Worm (Caenorhabditis elegans): ENCODE results near the gene srt-13.
"Not testable (repeated sequence)": the region's sequence is repeated elsewhere in the genome, so short reads cannot be mapped to it uniquely, and the experiment has no call there.

The srt-13 gene

DNA sequence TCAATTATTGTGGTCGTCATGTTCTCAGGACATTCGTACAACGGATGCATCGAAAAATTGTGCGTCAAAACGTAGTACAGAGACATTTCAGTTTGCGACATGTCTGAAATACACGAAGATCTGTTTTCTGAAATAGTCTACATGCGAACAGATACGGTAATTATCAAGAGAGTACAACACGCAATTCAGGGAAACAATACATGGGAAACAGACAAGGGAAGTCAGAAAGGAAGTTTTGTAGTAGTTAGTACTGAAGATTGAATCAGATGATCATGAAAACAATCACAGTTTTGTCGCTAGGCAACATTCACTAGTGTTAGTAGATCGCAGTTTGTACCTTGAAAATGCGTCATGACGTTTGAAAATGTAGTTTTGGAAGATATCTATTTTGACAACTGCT, at the start of gene srt-13:
Gene srt-13, minus strand, starts transcription at position 101 of the 400 bp plus-strand sequence.
- TF ChIP-seq D2030.7 (GFP tag; IDR thresholded peaks at IDR 0.05) (no peak), ceh-40 (GFP tag; IDR thresholded peaks at IDR 0.05) (no peak), snpc-4 (GFP tag; optimal IDR thresholded peaks at IDR 0.05) (no peak), snpc-4 (tag; optimal IDR thresholded peaks at IDR 0.05) (no peak), snpc-1.3 (tag; optimal IDR thresholded peaks at IDR 0.05; ENCODE audit: insufficient read depth) (no peak), lin-54 (GFP tag; optimal IDR thresholded peaks at IDR 0.05) (no peak), F52B5.7 (tag; optimal IDR thresholded peaks at IDR 0.05) (no peak), egrh-3 (GFP tag; IDR thresholded peaks at IDR 0.05) (no peak), Y79H2A.3 (GFP tag; conservative IDR thresholded peaks at IDR 0.05) (no peak), madf-8 (GFP tag; conservative IDR thresholded peaks at IDR 0.05) (no peak), tbp1 (GFP tag; optimal IDR thresholded peaks at IDR 0.05) (no peak), repo-1 (tag; optimal IDR thresholded peaks at IDR 0.05) (no peak), attf-6 (GFP tag; IDR thresholded peaks at IDR 0.05) (no peak), F33H1.4 (GFP tag; IDR thresholded peaks at IDR 0.05) (no peak)

- no peak for TF ChIP-seq ZK185.1 (tag; optimal IDR thresholded peaks at IDR 0.05; ENCODE audit: poor library complexity, severe bottlenecking)
- TF ChIP-seq zim-3 (tag; optimal IDR thresholded peaks at IDR 0.05) = no peak
- no peak for TF ChIP-seq madf-8 (GFP tag; conservative IDR thresholded peaks at IDR 0.05)
- TF ChIP-seq F57A8.1 (GFP tag; optimal IDR thresholded peaks at IDR 0.05) = no peak
- TF ChIP-seq pbrm-1 (GFP tag; IDR thresholded peaks at IDR 0.05) = no peak
- TF ChIP-seq nhr-120 (GFP tag; IDR thresholded peaks at IDR 0.05) = no peak
- no peak for TF ChIP-seq dpff-1 (tag; optimal IDR thresholded peaks at IDR 0.05)
- no peak for TF ChIP-seq ceh-91 (GFP tag; IDR thresholded peaks at IDR 0.05)
- no peak for TF ChIP-seq mes-4 (tag; optimal IDR thresholded peaks at IDR 0.05)
- TF ChIP-seq B0336.3 (GFP tag; IDR thresholded peaks at IDR 0.05) = no peak
- no peak for TF ChIP-seq efl-1 (GFP tag; optimal IDR thresholded peaks at IDR 0.05)
Measured at ce11 chrV:4299741-4300140, 49.8 kb upstream of the srt-13 start, which contains the start of gene ZC132.3. Gene ZC132.3 (minus strand): TSS chrV:4299841.

DNA sequence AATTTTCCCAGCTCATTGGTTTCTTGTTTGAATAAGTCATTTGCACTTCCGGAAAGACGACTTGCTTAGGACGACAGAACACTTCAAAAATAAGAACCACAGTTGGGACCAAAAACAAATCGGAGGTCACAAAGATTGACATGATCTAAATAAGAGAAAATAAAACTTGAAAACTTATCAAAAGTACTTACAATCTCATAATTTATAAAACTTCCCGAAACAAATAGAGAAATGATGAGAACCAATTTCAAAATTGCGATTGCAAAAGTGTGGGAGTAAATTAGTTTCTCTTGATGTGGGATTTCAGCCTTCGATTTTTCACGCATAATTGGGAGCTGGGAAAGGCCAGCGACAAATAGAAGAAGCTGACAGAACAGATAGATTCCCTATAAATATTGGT, 48.6 kb upstream of the srt-13 start, which contains the start of gene ZC132.11:
Gene ZC132.11, minus strand, starts transcription at position 101 of the 400 bp plus-strand sequence.
- no peak for TF ChIP-seq tbx-9 (tag; optimal IDR thresholded peaks at IDR 0.05; ENCODE audit: borderline replicate concordance)

DNA sequence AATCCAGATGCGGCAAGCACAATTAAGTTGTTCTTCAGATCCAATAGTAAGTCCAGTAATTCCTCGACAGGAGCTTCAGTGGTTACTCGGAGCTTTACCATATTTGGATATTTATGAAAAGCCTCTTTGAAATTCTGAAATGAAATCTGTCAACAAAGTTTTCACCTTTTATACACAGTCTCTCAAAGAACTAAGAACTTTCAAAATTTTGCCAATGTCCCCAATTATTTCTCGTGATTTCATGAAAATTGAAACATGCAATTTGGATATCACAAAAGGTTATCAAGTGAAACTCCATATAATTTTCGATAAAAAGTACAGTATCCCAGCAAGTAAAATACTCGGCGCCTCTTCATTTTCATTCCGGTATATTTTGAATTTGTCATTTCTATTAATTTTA, 46.0 kb upstream of the srt-13 start, which contains the start of gene F47D2.11:
Gene F47D2.11, minus strand, starts transcription at position 101 of the 400 bp plus-strand sequence.
- TF ChIP-seq B0019.2 (GFP tag; conservative IDR thresholded peaks at IDR 0.05) (no peak), bed-2 (GFP tag; IDR thresholded peaks at IDR 0.05) (no peak)

DNA sequence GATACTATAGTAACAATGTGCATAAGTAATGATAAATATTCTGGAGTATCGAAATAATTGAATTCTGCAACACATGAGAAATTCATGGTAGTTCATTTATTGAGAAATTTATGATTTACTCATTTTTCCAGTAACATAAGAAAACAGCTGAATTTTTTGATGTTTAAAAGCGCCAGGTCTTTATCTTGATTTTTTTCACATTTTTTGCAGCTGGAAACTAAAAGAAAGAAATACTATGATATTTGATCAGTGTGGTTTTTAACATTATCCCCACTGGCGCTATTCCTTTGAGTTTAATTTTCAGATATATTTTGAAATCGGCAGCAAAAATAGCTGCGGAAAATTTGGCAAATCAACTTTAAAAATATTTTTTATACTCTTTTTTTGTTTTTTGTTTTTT, 43.5 kb upstream of the srt-13 start, which contains the start of gene srh-194:
Gene srh-194, minus strand, starts transcription at position 101 of the 400 bp plus-strand sequence.
- TF ChIP-seq let-526 (GFP tag; IDR thresholded peaks at IDR 0.05); athp-1 (tag; optimal IDR thresholded peaks at IDR 0.05); F33H1.4 (GFP tag; IDR thresholded peaks at IDR 0.05): not testable (repeated sequence)

- TF ChIP-seq ceh-40 (GFP tag; IDR thresholded peaks at IDR 0.05); lin-35 (GFP tag; optimal IDR thresholded peaks at IDR 0.05); madf-10 (tag; optimal IDR thresholded peaks at IDR 0.05): not testable (repeated sequence)
Measured at ce11 chrV:4290093-4290492, 40.1 kb upstream of the srt-13 start, which contains the start of gene srh-193. Gene srh-193 (minus strand): TSS chrV:4290193.

Data from whole organism, young adult.